Fruit fly (Drosophila melanogaster): ENCODE measurements around the gene CG31380.

dm6 chr3R:25775269-25775668, 14.0 kb downstream of the CG31380 start, which contains the start of the genes CG17197 and CG17198:
- TF ChIP-seq EcR (GFP tag; optimal IDR thresholded peaks at IDR 0.05), result no peak
- TF ChIP-seq CG13204 (GFP tag; optimal IDR thresholded peaks at IDR 0.05), result no peak

All from whole organism, pupa.